Fruit fly (Drosophila melanogaster): Measurements from ENCODE around the gene Met.

The Met gene

DNA sequence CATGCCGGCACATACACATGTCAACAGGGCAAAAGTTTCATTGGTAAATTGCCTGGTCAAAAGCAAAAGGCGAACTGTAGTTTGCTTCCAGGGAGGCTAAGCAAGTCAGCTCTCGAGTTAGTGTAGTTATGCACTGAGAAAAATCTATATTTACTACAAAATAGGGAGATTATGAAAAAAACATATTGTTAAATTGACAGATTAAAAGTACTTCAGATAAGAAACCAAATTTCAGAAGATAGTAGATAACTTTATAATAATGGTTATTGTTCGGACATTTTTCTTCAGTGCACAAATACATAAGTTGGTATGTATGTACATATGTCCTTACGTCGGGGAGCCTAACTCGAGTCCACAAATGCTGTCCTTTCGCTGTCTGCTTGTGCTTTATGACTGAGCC is 41.2 kb downstream of the Met start (continued):
- TF ChIP-seq CG2875 (GFP tag; optimal IDR thresholded peaks at IDR 0.05): peak; percentile 18
- no peak for TF ChIP-seq gfzf (GFP tag; optimal IDR thresholded peaks at IDR 0.05)
- no peak for TF ChIP-seq Nf-YA (GFP tag; IDR thresholded peaks at IDR 0.05)
- peak; percentile 30 for TF ChIP-seq pum (GFP tag; optimal IDR thresholded peaks at IDR 0.05)
- TF ChIP-seq kah (GFP tag; optimal IDR thresholded peaks at IDR 0.05): no peak
- TF ChIP-seq insv (GFP tag; optimal IDR thresholded peaks at IDR 0.05): no peak
- TF ChIP-seq Ets65A (GFP tag): peak; percentile 8
- TF ChIP-seq Spps (tag; optimal IDR thresholded peaks at IDR 0.05): no peak
- TF ChIP-seq seq (GFP tag; IDR thresholded peaks at IDR 0.05): 0 out of 2 replicates have a peak, but pooled peaks have one; percentile 26
- peak; percentile 53; the same call in 1 of the 2 replicates for TF ChIP-seq ranshi (GFP tag; IDR thresholded peaks at IDR 0.05)
- TF ChIP-seq CG18262 (tag; optimal IDR thresholded peaks at IDR 0.05): peak; percentile 64
- TF ChIP-seq CG1529 (GFP tag; optimal IDR thresholded peaks at IDR 0.05): no peak
- peak; percentile 39 for TF ChIP-seq CG34376 (GFP tag; optimal IDR thresholded peaks at IDR 0.05)
- peak; percentile 36 for TF ChIP-seq Sox100B (GFP tag; optimal IDR thresholded peaks at IDR 0.05)
- TF ChIP-seq CG8944 (GFP tag; optimal IDR thresholded peaks at IDR 0.05): peak; percentile 19
- TF ChIP-seq Poxn (GFP tag; IDR thresholded peaks at IDR 0.05): no peak
- TF ChIP-seq danr (GFP tag; IDR thresholded peaks at IDR 0.05): no peak
- TF ChIP-seq gce (GFP tag; IDR thresholded peaks at IDR 0.05): no peak
- no peak for TF ChIP-seq CG14860 (GFP tag; IDR thresholded peaks at IDR 0.05; ENCODE audit: partially characterized antibody)
- no peak for TF ChIP-seq CG4707 (GFP tag; optimal IDR thresholded peaks at IDR 0.05)
- TF ChIP-seq Fer3 (tag; optimal IDR thresholded peaks at IDR 0.05): peak; percentile 67
- TF ChIP-seq Meics (GFP tag; optimal IDR thresholded peaks at IDR 0.05): peak; percentile 65
- peak; percentile 6 for TF ChIP-seq CrebB (tag; optimal IDR thresholded peaks at IDR 0.05)
- no peak for TF ChIP-seq luna (GFP tag; optimal IDR thresholded peaks at IDR 0.05)
- no peak for TF ChIP-seq usp (GFP tag; optimal IDR thresholded peaks at IDR 0.05)
- peak; percentile 55 for TF ChIP-seq cwo (GFP tag; optimal IDR thresholded peaks at IDR 0.05)
- TF ChIP-seq nmo (GFP tag; optimal IDR thresholded peaks at IDR 0.05): peak; percentile 56
- no peak for TF ChIP-seq sens-2 (GFP tag; IDR thresholded peaks at IDR 0.05)
- TF ChIP-seq CG5953 (GFP tag; IDR thresholded peaks at IDR 0.05): no peak
- no peak for TF ChIP-seq lov (optimal IDR thresholded peaks at IDR 0.05)
- no peak for TF ChIP-seq lov (GFP tag; IDR thresholded peaks at IDR 0.05)
- peak; percentile 32 for TF ChIP-seq gsb-n (tag; optimal IDR thresholded peaks at IDR 0.05)
- no peak for TF ChIP-seq fd64A (GFP tag; optimal IDR thresholded peaks at IDR 0.05)
- no peak for TF ChIP-seq CG7987 (GFP tag; optimal IDR thresholded peaks at IDR 0.05)
- TF ChIP-seq CG8089 (GFP tag; optimal IDR thresholded peaks at IDR 0.05): no peak
- TF ChIP-seq CG10431 (GFP tag; optimal IDR thresholded peaks at IDR 0.05): no peak
- peak; percentile 55 for TF ChIP-seq CG9727 (GFP tag; optimal IDR thresholded peaks at IDR 0.05)
- 0 out of 3 replicates have a peak, but pooled peaks have one; percentile 29 for TF ChIP-seq CG14050 (GFP tag; IDR thresholded peaks at IDR 0.05)
- TF ChIP-seq toy (GFP tag; IDR thresholded peaks at IDR 0.05): no peak
- TF ChIP-seq zfh1 (GFP tag; IDR thresholded peaks at IDR 0.05): peak; percentile 54; the same call in 1 of the 3 replicates
- TF ChIP-seq ems (GFP tag; optimal IDR thresholded peaks at IDR 0.05): peak; percentile 6
- TF ChIP-seq CG11247 (GFP tag; IDR thresholded peaks at IDR 0.05): no peak
- TF ChIP-seq kni (GFP tag; optimal IDR thresholded peaks at IDR 0.05): no peak
- peak; percentile 52; the same call in 1 of the 3 replicates for TF ChIP-seq ci (GFP tag; IDR thresholded peaks at IDR 0.05)
- peak; percentile 12 for TF ChIP-seq CG6683 (GFP tag; optimal IDR thresholded peaks at IDR 0.05)
- TF ChIP-seq fru (optimal IDR thresholded peaks at IDR 0.05): no peak
- no peak; the same call in 1 of the 2 replicates for TF ChIP-seq CG14667 (GFP tag; IDR thresholded peaks at IDR 0.05)
- no peak for TF ChIP-seq CG18011 (GFP tag; optimal IDR thresholded peaks at IDR 0.05)
- peak; percentile 35 for TF ChIP-seq caup (GFP tag; optimal IDR thresholded peaks at IDR 0.05; ENCODE audit: severe bottlenecking)
- no peak for TF ChIP-seq CG11456 (GFP tag; IDR thresholded peaks at IDR 0.05)
- TF ChIP-seq sna (GFP tag; IDR thresholded peaks at IDR 0.05; ENCODE audit: partially characterized antibody): no peak
- TF ChIP-seq Usf (GFP tag; optimal IDR thresholded peaks at IDR 0.05): no peak
